Worm (Caenorhabditis elegans) whole organism, mixed stage, embryonic: ENCODE results near the gene B0024.15.

Source experiments
- blmp-1 ChIP-seq: fragments of 150-350 bp; optimal IDR thresholded peaks from 2 replicates; lab custom pipeline; 2014; ENCODE audit warnings: missing biosample characterization, missing genetic modification characterization
- hlh-1 ChIP-seq: fragments of 150-350 bp; optimal IDR thresholded peaks from 2 replicates; lab custom pipeline; 2014; ENCODE audit warnings: missing biosample characterization, missing genetic modification reagents, missing genetic modification characterization
- lin-13 ChIP-seq: fragments of 150-350 bp; optimal IDR thresholded peaks from 2 replicates; lab custom pipeline; 2014; ENCODE audit warnings: missing biosample characterization, missing genetic modification characterization
- pha-4 ChIP-seq: fragments of 150-350 bp; optimal IDR thresholded peaks from 2 replicates; lab custom pipeline; 2018; ENCODE audit warnings: missing biosample characterization, missing genetic modification reagents, missing genetic modification characterization
- unc-39 ChIP-seq: fragments of 150-350 bp; optimal IDR thresholded peaks from 2 replicates; lab custom pipeline; 2014; ENCODE audit warnings: missing biosample characterization, missing genetic modification characterization
- unc-62 ChIP-seq: fragments of 150-350 bp; optimal IDR thresholded peaks from 2 replicates; lab custom pipeline; 2014; ENCODE audit warnings: missing biosample characterization, missing genetic modification reagents, missing genetic modification characterization
- ztf-11 ChIP-seq: fragments of 150-350 bp; optimal IDR thresholded peaks from 2 replicates; lab custom pipeline; 2014; ENCODE audit warnings: missing biosample characterization, missing genetic modification characterization

DNA sequence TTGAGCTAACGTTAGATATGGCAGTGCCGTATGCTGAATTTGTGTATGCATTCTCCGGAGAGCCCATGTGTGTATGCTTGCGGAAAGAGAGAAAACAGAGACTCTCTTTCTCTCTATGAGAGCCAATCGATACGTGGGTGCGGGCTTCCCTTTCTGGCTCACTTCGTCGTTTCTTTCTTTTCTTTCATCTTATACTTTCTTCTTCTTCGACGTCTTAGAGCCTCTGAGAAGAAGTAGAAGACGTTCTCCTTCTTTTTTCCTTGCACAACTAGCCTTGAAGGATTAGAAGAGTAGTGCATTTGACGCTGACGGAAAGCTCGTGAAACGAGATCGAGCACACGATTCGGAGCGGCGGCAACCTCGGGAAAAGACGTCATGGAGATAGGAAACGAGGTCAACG is 16.0 kb upstream of the B0024.15 start:
- no peak for TF ChIP-seq lin-13 (tag; lab: Kevin White, UChicago)
- no peak for TF ChIP-seq blmp-1 (tag; lab: Kevin White, UChicago)
- no peak for TF ChIP-seq unc-39 (tag; lab: Kevin White, UChicago)
- no peak for TF ChIP-seq unc-62 (GFP tag; lab: Kevin White, UChicago)
- no peak for TF ChIP-seq pha-4
- no peak for TF ChIP-seq hlh-1 (tag; lab: Kevin White, UChicago)
- TF ChIP-seq ztf-11: no peak
